Fruit fly (Drosophila melanogaster) whole organism, embryonic: ENCODE data around the gene CG6465.

Source experiments
- Asciz ChIP-seq: fragments of 200-800 bp; sonication (Bioruptor generic); optimal IDR thresholded peaks from 2 replicates; lab custom pipeline; 2017; ENCODE audit warnings: missing biosample characterization, mild to moderate bottlenecking, missing genetic modification characterization, missing genetic modification reagents
- Atf6 ChIP-seq: fragments of 200-800 bp; sonication (Bioruptor generic); IDR thresholded peaks from 2 replicates; pipeline ENCODE4 v1.3.6; 2022; ENCODE audit warnings: missing biosample characterization, missing genetic modification characterization
- BtbVII ChIP-seq: fragments of 200-800 bp; sonication (Bioruptor generic); optimal IDR thresholded peaks from 3 replicates; lab custom pipeline; 2017; ENCODE audit warnings: missing biosample characterization, mild to moderate bottlenecking, missing genetic modification characterization
- CG10209 ChIP-seq: fragments of 200-800 bp; sonication (Bioruptor generic); optimal IDR thresholded peaks from 3 replicates; lab custom pipeline; 2017; ENCODE audit warnings: missing biosample characterization, mild to moderate bottlenecking, missing genetic modification characterization, missing genetic modification reagents
- CG10979 ChIP-seq: fragments of 200-800 bp; sonication (Bioruptor generic); optimal IDR thresholded peaks from 2 replicates; lab custom pipeline; 2018; ENCODE audit warnings: missing biosample characterization, mild to moderate bottlenecking, missing genetic modification characterization, moderate library complexity
- CG11456 ChIP-seq: fragments of 200-800 bp; sonication (Bioruptor generic); IDR thresholded peaks from 3 replicates; pipeline ENCODE4 v1.3.6; 2022; ENCODE audit warnings: missing biosample characterization, missing genetic modification characterization
- CG11504 ChIP-seq: fragments of 200-800 bp; sonication (Bioruptor generic); optimal IDR thresholded peaks from 3 replicates; lab custom pipeline; 2019; ENCODE audit warnings: missing biosample characterization, mild to moderate bottlenecking, missing genetic modification characterization, moderate library complexity
- CG12155 ChIP-seq: fragments of 200-800 bp; sonication (Bioruptor generic); optimal IDR thresholded peaks from 3 replicates; lab custom pipeline; 2016; ENCODE audit warnings: missing biosample characterization, missing genetic modification characterization
- CG15479 ChIP-seq: fragments of 200-800 bp; sonication (Bioruptor generic); optimal IDR thresholded peaks from 3 replicates; lab custom pipeline; 2019; ENCODE audit warnings: missing biosample characterization, mild to moderate bottlenecking, missing genetic modification characterization, moderate library complexity
- CG18599 ChIP-seq: fragments of 200-800 bp; sonication (Bioruptor generic); optimal IDR thresholded peaks from 3 replicates; lab custom pipeline; 2017; ENCODE audit warnings: missing biosample characterization, missing genetic modification characterization, mild to moderate bottlenecking, moderate library complexity, missing genetic modification reagents
- CG30431 ChIP-seq: fragments of 200-800 bp; sonication (Bioruptor generic); optimal IDR thresholded peaks from 2 replicates; lab custom pipeline; 2017; ENCODE audit warnings: missing biosample characterization, missing genetic modification characterization
- CG3838 ChIP-seq: fragments of 200-800 bp; sonication (Bioruptor generic); optimal IDR thresholded peaks from 3 replicates; lab custom pipeline; 2016; ENCODE audit warnings: missing biosample characterization, missing genetic modification characterization
- CG4424 ChIP-seq: fragments of 200-800 bp; sonication (Bioruptor generic); optimal IDR thresholded peaks from 3 replicates; lab custom pipeline; 2016; ENCODE audit warnings: missing biosample characterization, missing genetic modification characterization
- CG8290 ChIP-seq, 3 experiments: fragments of 200-800 bp; sonication (Bioruptor generic); optimal IDR thresholded peaks; 2 replicates each; lab custom pipeline; 2016 to 2019; ENCODE audit warnings: missing biosample characterization in 3 of 3, missing genetic modification characterization in 3 of 3, mild to moderate bottlenecking in 2 of 3, moderate library complexity in 1 of 3
- CG8924 ChIP-seq: fragments of 200-800 bp; optimal IDR thresholded peaks from 3 replicates; lab custom pipeline; 2019; ENCODE audit warnings: missing biosample characterization, mild to moderate bottlenecking, missing genetic modification characterization, moderate library complexity
- CG9609 ChIP-seq: fragments of 200-800 bp; sonication (Bioruptor generic); optimal IDR thresholded peaks from 3 replicates; lab custom pipeline; 2016; ENCODE audit warnings: missing biosample characterization, missing genetic modification characterization
- Chrac-16 ChIP-seq: fragments of 200-800 bp; sonication (Bioruptor generic); optimal IDR thresholded peaks from 3 replicates; lab custom pipeline; 2016; ENCODE audit warnings: missing biosample characterization, missing genetic modification characterization
- D ChIP-seq, 2 experiments: fragments of 200-800 bp in 1 of 2; fragments of >200 bp in 1 of 2; sonication (Bioruptor generic) in 1 of 2; optimal IDR thresholded peaks; 2 replicates in 1 of 2; 3 replicates in 1 of 2; lab custom pipeline; 2017; ENCODE audit warnings: mild to moderate bottlenecking in 1 of 2, missing biosample characterization in 1 of 2, missing genetic modification characterization in 1 of 2, missing genetic modification reagents in 1 of 2
- D19A ChIP-seq: fragments of 200-800 bp; optimal IDR thresholded peaks from 3 replicates; lab custom pipeline; 2019; ENCODE audit warnings: missing biosample characterization, mild to moderate bottlenecking, missing genetic modification characterization, moderate library complexity
- Doc3 ChIP-seq: fragments of 200-800 bp; sonication (Bioruptor generic); IDR thresholded peaks from 3 replicates; pipeline ENCODE4 v1.3.6; 2022; ENCODE audit warnings: missing biosample characterization, missing genetic modification characterization; ENCODE audit not compliant: partially characterized antibody
- H15 ChIP-seq: fragments of 200-800 bp; sonication (Bioruptor generic); IDR thresholded peaks from 3 replicates; pipeline ENCODE4 v1.3.6; 2022; ENCODE audit warnings: missing biosample characterization, missing genetic modification characterization
- Lpt ChIP-seq: fragments of >200 bp; optimal IDR thresholded peaks from 2 replicates; lab custom pipeline; 2018; ENCODE audit warnings: missing biosample characterization, missing genetic modification characterization
- Mad ChIP-seq: fragments of 200-800 bp; sonication (Bioruptor generic); optimal IDR thresholded peaks from 2 replicates; lab custom pipeline; 2016; ENCODE audit warnings: missing biosample characterization, missing genetic modification characterization
- Mes4 ChIP-seq: fragments of 200-800 bp; sonication (Bioruptor generic); optimal IDR thresholded peaks from 2 replicates; lab custom pipeline; 2016; ENCODE audit warnings: missing biosample characterization, missing genetic modification characterization
- Opbp ChIP-seq: fragments of 200-800 bp; sonication (Bioruptor generic); IDR thresholded peaks from 3 replicates; pipeline ENCODE4 v1.3.6; 2022; ENCODE audit warnings: missing biosample characterization, missing genetic modification characterization; ENCODE audit not compliant: partially characterized antibody
- bab2 ChIP-seq: fragments of 200-800 bp; sonication (Bioruptor generic); optimal IDR thresholded peaks from 2 replicates; lab custom pipeline; 2016; ENCODE audit warnings: missing biosample characterization, missing genetic modification characterization
- bcd ChIP-seq: fragments of 200-800 bp; sonication (Bioruptor generic); optimal IDR thresholded peaks from 2 replicates; lab custom pipeline; 2017; ENCODE audit warnings: missing biosample characterization, mild to moderate bottlenecking, missing genetic modification characterization
- bigmax ChIP-seq: fragments of 200-800 bp; sonication (Bioruptor generic); optimal IDR thresholded peaks from 2 replicates; lab custom pipeline; 2018; ENCODE audit warnings: missing biosample characterization, mild to moderate bottlenecking, missing genetic modification characterization
- bowl ChIP-seq: fragments of 200-800 bp; sonication (Bioruptor generic); IDR thresholded peaks from 2 replicates; pipeline ENCODE4 v1.3.6; 2022; ENCODE audit warnings: missing biosample characterization, missing genetic modification characterization
- cad ChIP-seq: fragments of >200 bp; optimal IDR thresholded peaks from 2 replicates; lab custom pipeline; 2017; ENCODE audit warnings: missing biosample characterization, missing genetic modification characterization
- caup ChIP-seq: fragments of 200-800 bp; sonication (Bioruptor generic); optimal IDR thresholded peaks from 3 replicates; lab custom pipeline; 2017; ENCODE audit warnings: missing biosample characterization, mild to moderate bottlenecking, missing genetic modification characterization, moderate library complexity; ENCODE audit not compliant: severe bottlenecking
- chif ChIP-seq, 2 experiments: fragments of 200-800 bp; sonication (Bioruptor generic); optimal IDR thresholded peaks; 3 replicates each; lab custom pipeline; 2016; ENCODE audit warnings: missing biosample characterization in 2 of 2, missing genetic modification characterization in 2 of 2
- croc ChIP-seq: fragments of 200-800 bp; sonication (Bioruptor generic); conservative IDR thresholded peaks from 3 replicates; pipeline ENCODE4 v1.3.6; 2022; ENCODE audit warnings: missing biosample characterization, missing genetic modification characterization
- dm ChIP-seq: fragments of 200-800 bp; sonication (Bioruptor generic); optimal IDR thresholded peaks from 3 replicates; lab custom pipeline; 2016; ENCODE audit warnings: missing biosample characterization, missing genetic modification characterization
- dpn ChIP-seq, 2 experiments: fragments of 200-800 bp; sonication (Bioruptor generic); optimal IDR thresholded peaks; 3 replicates each; lab custom pipeline; 2016; ENCODE audit warnings: missing biosample characterization in 2 of 2, missing genetic modification characterization in 2 of 2
- fd102C ChIP-seq: fragments of 200-800 bp; sonication (Bioruptor generic); optimal IDR thresholded peaks from 2 replicates; lab custom pipeline; 2018; ENCODE audit warnings: missing biosample characterization, mild to moderate bottlenecking, missing genetic modification characterization, moderate library complexity
- grn ChIP-seq: fragments of 200-800 bp; sonication (Bioruptor generic); optimal IDR thresholded peaks from 3 replicates; lab custom pipeline; 2017; ENCODE audit warnings: missing biosample characterization, missing genetic modification characterization
- lilli ChIP-seq: fragments of 200-800 bp; sonication (Bioruptor generic); optimal IDR thresholded peaks from 3 replicates; lab custom pipeline; 2016; ENCODE audit warnings: missing biosample characterization, missing genetic modification characterization
- pan ChIP-seq, 4 experiments: fragments of >200 bp in 3 of 4; fragments of 200-800 bp in 1 of 4; sonication (Bioruptor generic) in 1 of 4; optimal IDR thresholded peaks in 3 of 4; IDR thresholded peaks in 1 of 4; 2 replicates each; pipeline versions ENCODE4 v1.3.6 to Lab custom; 2017 to 2022; ENCODE audit warnings: missing biosample characterization in 2 of 4, missing genetic modification characterization in 2 of 4, mixed read lengths in 1 of 4
- phol ChIP-seq: fragments of 200-800 bp; sonication (Bioruptor generic); optimal IDR thresholded peaks from 3 replicates; lab custom pipeline; 2018; ENCODE audit warnings: missing biosample characterization, mild to moderate bottlenecking, missing genetic modification characterization, moderate library complexity
- sc ChIP-seq, 3 experiments: fragments of >200 bp in 2 of 3; fragments of 200-800 bp in 1 of 3; sonication (Bioruptor generic) in 1 of 3; optimal IDR thresholded peaks; 2 replicates in 2 of 3; 3 replicates in 1 of 3; lab custom pipeline; 2017; ENCODE audit warnings: mild to moderate bottlenecking in 1 of 3, missing biosample characterization in 1 of 3, missing genetic modification characterization in 1 of 3, missing genetic modification reagents in 1 of 3
- sens ChIP-seq: fragments of 200-800 bp; sonication (Bioruptor generic); peaks from one replicate; lab custom pipeline; 2016; ENCODE audit warnings: missing biosample characterization, missing genetic modification characterization
- so ChIP-seq: fragments of 200-800 bp; sonication (Bioruptor generic); IDR thresholded peaks from 3 replicates; pipeline ENCODE4 v1.3.6; 2022; ENCODE audit warnings: missing biosample characterization, missing genetic modification characterization
- ssp ChIP-seq: fragments of 200-800 bp; sonication (Bioruptor generic); IDR thresholded peaks from 2 replicates; pipeline ENCODE4 v1.3.6; 2022; ENCODE audit warnings: missing biosample characterization, missing genetic modification characterization
- tio ChIP-seq: fragments of 200-800 bp; sonication (Bioruptor generic); optimal IDR thresholded peaks from 2 replicates; lab custom pipeline; 2017; ENCODE audit warnings: missing biosample characterization, missing genetic modification characterization, inconsistent platforms
- tx ChIP-seq: fragments of 200-800 bp; sonication (Bioruptor generic); optimal IDR thresholded peaks from 2 replicates; lab custom pipeline; 2016; ENCODE audit warnings: missing biosample characterization, missing genetic modification characterization
- vfl ChIP-seq: fragments of 200-800 bp; sonication (Bioruptor generic); optimal IDR thresholded peaks from 2 replicates; lab custom pipeline; 2016; ENCODE audit warnings: missing biosample characterization, missing genetic modification characterization
- zen2 ChIP-seq: fragments of 200-800 bp; sonication (Bioruptor generic); IDR thresholded peaks from 3 replicates; pipeline ENCODE4 v1.3.6; 2022; ENCODE audit warnings: missing biosample characterization, missing genetic modification characterization; ENCODE audit not compliant: partially characterized antibody

Gene CG6465

DNA sequence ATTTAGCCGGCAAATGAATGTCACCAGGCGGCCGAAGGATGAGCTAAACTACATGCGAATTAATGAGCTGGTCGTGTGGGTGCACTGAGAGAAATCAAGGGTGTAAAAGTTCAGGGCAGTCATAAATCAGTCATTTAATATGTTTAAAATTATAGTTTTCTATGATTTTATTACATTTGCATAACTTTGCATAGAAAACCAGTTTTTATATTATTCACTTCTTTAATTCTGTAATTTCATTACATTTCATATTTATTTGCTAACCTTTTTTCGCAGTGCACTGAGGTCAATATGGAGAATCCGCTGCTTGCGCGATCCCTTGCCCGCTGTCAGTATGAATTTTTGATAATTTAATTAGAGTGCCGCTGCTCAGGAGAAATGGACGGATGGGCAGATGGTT, 35.8 kb downstream of the CG6465 start (continued):
- TF ChIP-seq bab2 (GFP tag; lab: Kevin White, UChicago) (no peak), CG8290 (GFP tag; optimal IDR thresholded peaks at IDR 0.05; lab: Kevin White, UChicago) (peak; percentile 21), CG8290 (tag; optimal IDR thresholded peaks at IDR 0.05; lab: Kevin White, UChicago) (no peak), zen2 (GFP tag; lab: Robert Waterston, UW) (no peak), CG3838 (no peak), CG18599 (GFP tag; lab: Kevin White, UChicago) (peak; percentile 10), dm (GFP tag; lab: Kevin White, UChicago) (no peak), bcd (GFP tag; lab: Kevin White, UChicago) (peak; percentile 24), chif (GFP tag; optimal IDR thresholded peaks at IDR 0.05; lab: Kevin White, UChicago) (peak in 1 of 2 experiments; percentile 51), D19A (peak; percentile 31), CG11504 (peak; percentile 56), Opbp (GFP tag; lab: Robert Waterston, UW) (no peak), fd102C (GFP tag; lab: Kevin White, UChicago) (peak; percentile 35), CG12155 (GFP tag; lab: Kevin White, UChicago) (peak; percentile 17), CG9609 (no peak), CG10979 (tag; lab: Kevin White, UChicago) (peak; percentile 73), vfl (GFP tag; lab: Kevin White, UChicago) (no peak), croc (GFP tag; lab: Robert Waterston, UW) (no peak), CG11456 (GFP tag; lab: Robert Waterston, UW) (no peak), grn (GFP tag; lab: Kevin White, UChicago) (no peak), ssp (GFP tag; lab: Robert Waterston, UW) (0 out of 2 replicates have a peak, but pooled peaks have one; percentile 25), pan (optimal IDR thresholded peaks at IDR 0.05; lab: Kevin White, UChicago) (no peak), pan (GFP tag; optimal IDR thresholded peaks at IDR 0.05 in 1 of 2, IDR thresholded peaks at IDR 0.05 in 1 of 2) (peak in 1 of 2 experiments; percentile 35), cad (GFP tag; lab: Kevin White, UChicago) (no peak), tio (GFP tag; lab: Kevin White, UChicago) (peak; percentile 30), CG8924 (tag; lab: Kevin White, UChicago) (peak; percentile 39), sc (optimal IDR thresholded peaks at IDR 0.05; lab: Kevin White, UChicago) (no peak), sc (GFP tag; optimal IDR thresholded peaks at IDR 0.05; lab: Kevin White, UChicago) (peak; percentile 46), BtbVII (no peak), CG4424 (GFP tag; lab: Kevin White, UChicago) (peak; percentile 38), bigmax (GFP tag; lab: Kevin White, UChicago) (no peak), dpn (GFP tag; optimal IDR thresholded peaks at IDR 0.05; lab: Kevin White, UChicago) (peak; percentile 32 to 35), Mad (GFP tag; lab: Kevin White, UChicago) (peak; percentile 12), Mes4 (GFP tag; lab: Kevin White, UChicago) (peak; percentile 1), Doc3 (GFP tag; lab: Robert Waterston, UW) (no peak), CG30431 (GFP tag; lab: Kevin White, UChicago) (peak; percentile 3), lilli (GFP tag; lab: Kevin White, UChicago) (peak; percentile 38), Chrac-16 (GFP tag; lab: Kevin White, UChicago) (peak; percentile 42), sens (GFP tag; lab: Kevin White, UChicago) (peak; percentile 92), H15 (peak; percentile 53; the same call in 1 of the 3 replicates), caup (GFP tag; lab: Kevin White, UChicago) (no peak), Asciz (GFP tag; lab: Kevin White, UChicago) (peak; percentile 5), Lpt (GFP tag; lab: Kevin White, UChicago) (no peak), bowl (GFP tag; lab: Robert Waterston, UW) (no peak), D (optimal IDR thresholded peaks at IDR 0.05; lab: Kevin White, UChicago) (no peak), D (GFP tag; optimal IDR thresholded peaks at IDR 0.05; lab: Kevin White, UChicago) (peak; percentile 22), CG15479 (GFP tag; lab: Kevin White, UChicago) (no peak), Atf6 (no peak), so (GFP tag; lab: Robert Waterston, UW) (no peak), phol (tag; lab: Kevin White, UChicago) (peak; percentile 68), CG10209 (GFP tag; lab: Kevin White, UChicago) (peak; percentile 37), tx (no peak)
